Worm (Caenorhabditis elegans) whole organism, L4 larva: ENCODE measurements around the gene fbxa-213.

ENCODE experiments used
- aha-1 ChIP-seq: fragments of 150-350 bp; peaks from one replicate; lab custom pipeline; 2014; ENCODE audit warnings: missing biosample characterization, missing genetic modification characterization
- ama-1 ChIP-seq: fragments of 150-350 bp; optimal IDR thresholded peaks from 2 replicates; lab custom pipeline; 2014; ENCODE audit warnings: inconsistent platforms, mixed read lengths
- madf-5 ChIP-seq, 2 experiments: fragments of 200-800 bp; sonication (Bioruptor generic); IDR thresholded peaks; 2 replicates each; pipeline ENCODE4 v1.3.6; 2022; ENCODE audit warnings: missing compliant biosample characterization in 2 of 2, missing genetic modification characterization in 2 of 2
- nhr-111 ChIP-seq: fragments of 200-800 bp; sonication (Bioruptor generic); optimal IDR thresholded peaks from 2 replicates; lab custom pipeline; 2018; ENCODE audit warnings: mild to moderate bottlenecking, missing genetic modification characterization, missing compliant biosample characterization
- snpc-4 ChIP-seq: fragments of 150-350 bp; optimal IDR thresholded peaks from 2 replicates; lab custom pipeline; 2014; ENCODE audit warnings: missing biosample characterization, missing genetic modification characterization
- unc-130 ChIP-seq: sonication (generic microtip); optimal IDR thresholded peaks from 2 replicates; lab custom pipeline; 2016; ENCODE audit warnings: missing genetic modification reagents, missing genetic modification characterization, missing compliant biosample characterization
- ztf-11 ChIP-seq: fragments of 150-350 bp; optimal IDR thresholded peaks from 2 replicates; lab custom pipeline; 2014; ENCODE audit warnings: missing biosample characterization, missing genetic modification characterization

DNA sequence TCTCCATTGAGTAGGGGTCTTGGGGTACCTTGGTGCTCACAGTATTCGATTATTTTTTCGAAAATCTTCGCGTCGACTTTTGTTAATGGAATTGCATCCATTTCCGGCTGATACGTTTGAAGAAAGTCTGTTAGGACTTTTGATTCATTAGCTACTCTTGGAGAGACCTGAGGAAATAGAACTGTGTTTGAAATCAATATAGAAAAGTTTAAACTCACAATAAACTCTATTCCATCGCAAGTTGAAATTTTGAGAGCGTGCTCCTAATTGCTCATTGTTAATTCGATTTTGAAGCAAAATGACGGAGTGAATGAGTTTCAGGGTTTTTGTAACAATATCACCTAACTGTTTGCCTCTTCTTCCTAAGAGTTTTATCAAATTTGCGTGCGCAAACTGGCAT is 1.2 kb upstream of the fbxa-213 start, which contains the start of gene skr-6:
- TF ChIP-seq aha-1 (tag; lab: Kevin White, UChicago), result no peak
- no peak for TF ChIP-seq nhr-111 (GFP tag; lab: Kevin White, UChicago)
- no peak for TF ChIP-seq unc-130
- no peak for TF ChIP-seq madf-5 (GFP tag; IDR thresholded peaks at IDR 0.05; lab: Robert Waterston, UW)
- no peak for TF ChIP-seq snpc-4 (tag; lab: Kevin White, UChicago)
- TF ChIP-seq ztf-11 (tag; lab: Kevin White, UChicago), result no peak
- TF ChIP-seq ama-1 (lab: Kevin White, UChicago), result no peak
